Worm (Caenorhabditis elegans): Measurements from ENCODE around the gene cyp-13B1.

cyp-13B1 gene

ce11 chrX:13358573-13358972 is 50.9 kb downstream of the cyp-13B1 start (continued):
- no peak for TF ChIP-seq snpc-4 (GFP tag; optimal IDR thresholded peaks at IDR 0.05)
- TF ChIP-seq snpc-4 (tag; optimal IDR thresholded peaks at IDR 0.05), result peak in 3 of 4 experiments; percentile 7 to 55 (median 51)
- TF ChIP-seq ZK185.1 (tag; optimal IDR thresholded peaks at IDR 0.05; ENCODE audit: poor library complexity, severe bottlenecking), result no peak
- no peak for TF ChIP-seq sea-2 (GFP tag; IDR thresholded peaks at IDR 0.05)
- no peak for TF ChIP-seq mes-4 (tag; optimal IDR thresholded peaks at IDR 0.05)
- TF ChIP-seq unc-62 (GFP tag; optimal IDR thresholded peaks at IDR 0.05), result peak; percentile 33
- peak; percentile 66 for TF ChIP-seq dox-1 (GFP tag; IDR thresholded peaks at IDR 0.05)
- TF ChIP-seq F39B2.1 (GFP tag; IDR thresholded peaks at IDR 0.05), result no peak
- TF ChIP-seq ceh-91 (GFP tag; IDR thresholded peaks at IDR 0.05), result no peak
- no peak for TF ChIP-seq egl-44 (GFP tag; IDR thresholded peaks at IDR 0.05)
- 0 out of 2 replicates have a peak, but pooled peaks have one; percentile 17 for TF ChIP-seq cebp-1 (GFP tag; IDR thresholded peaks at IDR 0.05)
- TF ChIP-seq cebp-1 (tag; optimal IDR thresholded peaks at IDR 0.05), result peak; percentile 78
- TF ChIP-seq ceh-27 (GFP tag; optimal IDR thresholded peaks at IDR 0.05), result peak; percentile 3
- peak; percentile 72 for TF ChIP-seq chd-7 (tag; optimal IDR thresholded peaks at IDR 0.05)

- TF ChIP-seq F33H1.4 (GFP tag; IDR thresholded peaks at IDR 0.05) (no peak), somi-1 (GFP tag; optimal IDR thresholded peaks at IDR 0.05) (no peak), F52B5.7 (tag; optimal IDR thresholded peaks at IDR 0.05) (no peak), snpc-4 (GFP tag; optimal IDR thresholded peaks at IDR 0.05) (no peak), snpc-4 (tag; optimal IDR thresholded peaks at IDR 0.05) (no peak), nhr-90 (tag; optimal IDR thresholded peaks at IDR 0.05) (no peak), zim-3 (tag; optimal IDR thresholded peaks at IDR 0.05) (no peak), lin-40 (tag; optimal IDR thresholded peaks at IDR 0.05) (no peak), lin-26 (GFP tag; IDR thresholded peaks at IDR 0.05) (no peak), F39B2.1 (GFP tag; IDR thresholded peaks at IDR 0.05) (no peak), ztf-18 (tag; optimal IDR thresholded peaks at IDR 0.05) (no peak), ama-1 (optimal IDR thresholded peaks at IDR 0.05) (no peak), ama-1 (GFP tag; optimal IDR thresholded peaks at IDR 0.05) (no peak), ekl-4 (GFP tag; IDR thresholded peaks at IDR 0.05) (no peak)
Observed at ce11 chrX:13357673-13358072, 51.8 kb downstream of the cyp-13B1 start.

Measured in whole organism, young adult.